Fruit fly (Drosophila melanogaster): ENCODE measurements around the gene CG10589.

The CG10589 gene

dm6 chr3L:20970563-20970962, 42.9 kb downstream of the CG10589 start, which contains the start of gene CG33287:
TSS of gene CG33287 (minus strand) at chr3L:20970663.
- no peak for TF ChIP-seq Clk (GFP tag; optimal IDR thresholded peaks at IDR 0.05)
- TF ChIP-seq bab1 (GFP tag; optimal IDR thresholded peaks at IDR 0.05): no peak
- no peak for TF ChIP-seq CG11617 (GFP tag; optimal IDR thresholded peaks at IDR 0.05)
- TF ChIP-seq CG1620 (GFP tag; optimal IDR thresholded peaks at IDR 0.05): no peak

- TF ChIP-seq toe (GFP tag; optimal IDR thresholded peaks at IDR 0.05) (no peak), CG5204 (GFP tag; optimal IDR thresholded peaks at IDR 0.05) (no peak), tj (GFP tag; optimal IDR thresholded peaks at IDR 0.05) (no peak), CG14711 (tag; optimal IDR thresholded peaks at IDR 0.05) (no peak)
Measured at dm6 chr3L:20974600-20974999, 47.0 kb downstream of the CG10589 start, which contains the start of gene CG33286. TSS of gene CG33286 (minus strand) at chr3L:20974700.

dm6 chr3L:20976383-20976782, 48.8 kb downstream of the CG10589 start:
- TF ChIP-seq CG11617 (GFP tag; optimal IDR thresholded peaks at IDR 0.05) (no peak), CG7045 (GFP tag; optimal IDR thresholded peaks at IDR 0.05) (no peak), toe (GFP tag; optimal IDR thresholded peaks at IDR 0.05) (no peak), cic (GFP tag; optimal IDR thresholded peaks at IDR 0.05) (no peak), Crg-1 (GFP tag; optimal IDR thresholded peaks at IDR 0.05) (no peak), kay (GFP tag; ENCODE audit: borderline replicate concordance) (no peak), pad (GFP tag; optimal IDR thresholded peaks at IDR 0.05) (no peak), CG1620 (GFP tag; optimal IDR thresholded peaks at IDR 0.05) (no peak), Mnt (GFP tag; optimal IDR thresholded peaks at IDR 0.05) (no peak), CG14711 (tag; optimal IDR thresholded peaks at IDR 0.05) (no peak), Clk (GFP tag; optimal IDR thresholded peaks at IDR 0.05) (no peak), CG33017 (tag; optimal IDR thresholded peaks at IDR 0.05) (no peak), CG7101 (tag; optimal IDR thresholded peaks at IDR 0.05) (no peak), CG12768 (GFP tag; optimal IDR thresholded peaks at IDR 0.05) (no peak), CG5204 (GFP tag; optimal IDR thresholded peaks at IDR 0.05) (no peak), tj (GFP tag; optimal IDR thresholded peaks at IDR 0.05) (no peak), Hr96 (GFP tag; optimal IDR thresholded peaks at IDR 0.05) (no peak)

dm6 chr3L:20976967-20977720, 49.5 kb downstream of the CG10589 start:
- no peak for TF ChIP-seq CG11617 (GFP tag; optimal IDR thresholded peaks at IDR 0.05)
- TF ChIP-seq pad (GFP tag; optimal IDR thresholded peaks at IDR 0.05): no peak
- no peak for TF ChIP-seq ovo (GFP tag; optimal IDR thresholded peaks at IDR 0.05)
- no peak for TF ChIP-seq Clk (GFP tag; optimal IDR thresholded peaks at IDR 0.05)
- TF ChIP-seq Hr96 (GFP tag; optimal IDR thresholded peaks at IDR 0.05): no peak
- no peak for TF ChIP-seq CG12768 (GFP tag; optimal IDR thresholded peaks at IDR 0.05)
- TF ChIP-seq CG7101 (tag; optimal IDR thresholded peaks at IDR 0.05): no peak
- no peak for TF ChIP-seq kay (GFP tag; ENCODE audit: borderline replicate concordance)
- no peak for TF ChIP-seq toe (GFP tag; optimal IDR thresholded peaks at IDR 0.05)
- no peak for TF ChIP-seq CG1620 (GFP tag; optimal IDR thresholded peaks at IDR 0.05)
